Worm (Caenorhabditis elegans): ENCODE results near the gene fbxb-2.

The fbxb-2 gene

ce11 chrV:19257653-19258052 is 20.5 kb upstream of the fbxb-2 start, which contains the start of gene F21D9.3:
F21D9.3 (minus strand) TSS chrV:19257753.
- TF ChIP-seq egl-44 (GFP tag; IDR thresholded peaks at IDR 0.05) (no peak), bed-1 (GFP tag; IDR thresholded peaks at IDR 0.05) (no peak), lir-1 (GFP tag; conservative IDR thresholded peaks at IDR 0.05) (no peak), efl-1 (GFP tag; optimal IDR thresholded peaks at IDR 0.05) (no peak), madf-8 (GFP tag; conservative IDR thresholded peaks at IDR 0.05) (no peak), ceh-91 (GFP tag; IDR thresholded peaks at IDR 0.05) (no peak), B0035.1 (tag; optimal IDR thresholded peaks at IDR 0.05) (no peak), unc-130 (GFP tag; optimal IDR thresholded peaks at IDR 0.05) (no peak), ztf-26 (tag; optimal IDR thresholded peaks at IDR 0.05) (no peak), B0019.2 (GFP tag; conservative IDR thresholded peaks at IDR 0.05) (no peak), nhr-120 (GFP tag; IDR thresholded peaks at IDR 0.05) (no peak), ets-4 (GFP tag; optimal IDR thresholded peaks at IDR 0.05) (no peak), sdz-38 (tag; optimal IDR thresholded peaks at IDR 0.05) (no peak), fkh-3 (tag; optimal IDR thresholded peaks at IDR 0.05) (no peak), zim-3 (tag; optimal IDR thresholded peaks at IDR 0.05) (no peak), hmg-20 (GFP tag; IDR thresholded peaks at IDR 0.05) (no peak), nfya-2 (GFP tag; IDR thresholded peaks at IDR 0.05) (no peak), F37B4.10 (GFP tag; IDR thresholded peaks at IDR 0.05) (no peak), aptf-2 (GFP tag; conservative IDR thresholded peaks at IDR 0.05) (no peak), nfya-1 (tag; optimal IDR thresholded peaks at IDR 0.05; ENCODE audit: borderline replicate concordance, insufficient read depth) (no peak)

DNA sequence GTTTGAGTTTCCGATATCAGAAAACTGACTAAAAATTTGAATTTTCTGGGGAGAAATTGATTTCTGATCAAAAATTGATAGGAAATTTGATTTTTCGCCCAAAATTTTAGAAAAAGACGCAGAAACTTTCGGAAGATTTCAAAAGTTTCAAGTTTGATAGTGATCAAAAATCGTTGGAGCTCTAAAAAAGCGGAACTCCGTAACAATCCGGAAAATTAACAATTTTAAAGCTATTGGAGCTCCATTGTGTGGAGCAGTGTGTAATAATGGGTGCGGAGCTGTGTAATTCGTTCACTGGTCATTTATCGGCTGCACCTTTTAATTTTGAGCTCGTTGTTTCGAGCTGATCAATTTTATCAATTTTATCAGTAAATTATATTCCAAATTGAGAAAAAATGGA is 16.4 kb upstream of the fbxb-2 start, which contains the start of gene F21D9.4:
TSS of gene F21D9.4 (plus strand) at position 301 of the 400 bp plus-strand sequence.
- TF ChIP-seq Y79H2A.3 (GFP tag; conservative IDR thresholded peaks at IDR 0.05) (no peak), efl-1 (GFP tag; optimal IDR thresholded peaks at IDR 0.05) (no peak), ceh-79 (tag; optimal IDR thresholded peaks at IDR 0.05) (no peak), F57C9.4 (tag; optimal IDR thresholded peaks at IDR 0.05) (no peak), nhr-90 (tag; optimal IDR thresholded peaks at IDR 0.05) (no peak), nhr-27 (tag; optimal IDR thresholded peaks at IDR 0.05) (no peak)

DNA sequence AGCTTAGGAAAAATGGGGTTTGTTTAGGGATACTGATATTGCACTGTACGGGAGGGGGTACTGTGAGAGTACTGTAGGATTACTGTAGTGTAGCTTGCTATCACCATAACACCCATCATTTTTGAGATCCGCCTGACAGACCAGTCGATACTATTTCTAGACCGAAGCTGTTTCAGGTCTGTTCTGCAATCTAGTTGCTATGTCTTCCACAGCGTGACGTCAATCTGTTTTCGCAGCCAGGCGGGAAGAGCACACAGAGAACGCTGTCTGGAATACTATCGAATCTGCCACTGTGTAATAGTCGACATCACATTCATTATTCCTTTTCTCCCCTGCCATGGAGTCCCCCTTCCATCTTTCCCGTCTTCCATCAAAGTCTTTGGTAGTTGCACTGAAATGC is 14.7 kb upstream of the fbxb-2 start, which contains the start of gene F21D9.11:
TSS of gene F21D9.11 (plus strand) at position 301 of the 400 bp plus-strand sequence.
- no peak for TF ChIP-seq egl-18 (GFP tag; IDR thresholded peaks at IDR 0.05)
- no peak for TF ChIP-seq ztf-6 (GFP tag; IDR thresholded peaks at IDR 0.05)
- no peak for TF ChIP-seq nhr-27 (tag; optimal IDR thresholded peaks at IDR 0.05)
- no peak for TF ChIP-seq attf-5 (GFP tag; optimal IDR thresholded peaks at IDR 0.05)

ce11 chrV:19250983-19251382 is 13.9 kb upstream of the fbxb-2 start, which contains the start of gene str-81:
str-81 (minus strand) TSS chrV:19251083.
- TF ChIP-seq B0261.1 (tag; optimal IDR thresholded peaks at IDR 0.05) (no peak), efl-1 (GFP tag; optimal IDR thresholded peaks at IDR 0.05) (no peak), nhr-179 (tag; optimal IDR thresholded peaks at IDR 0.05) (no peak), ceh-100 (GFP tag; IDR thresholded peaks at IDR 0.05) (no peak), hlh-12 (tag; optimal IDR thresholded peaks at IDR 0.05) (no peak), Y67H2A.10 (GFP tag; conservative IDR thresholded peaks at IDR 0.05) (no peak)

ce11 chrV:19240129-19240528 is 3.0 kb upstream of the fbxb-2 start, which contains the start of the genes fbxb-115 and fbxb-1:
fbxb-115 (minus strand) TSS chrV:19240229.
fbxb-1 (plus strand) TSS chrV:19240354.
- no peak for TF ChIP-seq Y56A3A.18 (GFP tag; IDR thresholded peaks at IDR 0.05)

All from whole organism, young adult.